Fruit fly (Drosophila melanogaster) whole organism, prepupa: ENCODE data around the gene Pstk.

Experiments used
- CG10631 ChIP-seq: fragments of 200-800 bp; sonication (Bioruptor generic); optimal IDR thresholded peaks from 2 replicates; lab custom pipeline; 2016; ENCODE audit warnings: missing biosample characterization, missing genetic modification characterization
- CG10669 ChIP-seq: fragments of 200-800 bp; sonication (Bioruptor generic); optimal IDR thresholded peaks from 3 replicates; lab custom pipeline; 2018; ENCODE audit warnings: missing biosample characterization, mild to moderate bottlenecking, missing genetic modification characterization, moderate library complexity
- CG11294 ChIP-seq: fragments of 200-800 bp; sonication (Bioruptor generic); IDR thresholded peaks from 2 replicates; pipeline ENCODE4 v1.3.6; 2022; ENCODE audit warnings: missing biosample characterization, missing genetic modification characterization
- CG11762 ChIP-seq: fragments of 200-800 bp; sonication (Bioruptor generic); optimal IDR thresholded peaks from 3 replicates; lab custom pipeline; 2016; ENCODE audit warnings: missing biosample characterization, missing genetic modification characterization; ENCODE audit not compliant: insufficient read depth
- CG15336 ChIP-seq: fragments of 200-800 bp; sonication (Bioruptor generic); IDR thresholded peaks from 2 replicates; pipeline ENCODE4 v1.3.6; 2022; ENCODE audit warnings: missing biosample characterization, missing genetic modification characterization
- CG1621 ChIP-seq: fragments of 200-800 bp; sonication (Bioruptor generic); optimal IDR thresholded peaks from 3 replicates; lab custom pipeline; 2018; ENCODE audit warnings: missing biosample characterization, mild to moderate bottlenecking, missing genetic modification characterization
- CG16779 ChIP-seq: fragments of 200-800 bp; sonication (Bioruptor generic); optimal IDR thresholded peaks from 3 replicates; lab custom pipeline; 2017; ENCODE audit warnings: missing biosample characterization, mild to moderate bottlenecking, missing genetic modification characterization
- CG3032 ChIP-seq: fragments of 200-800 bp; optimal IDR thresholded peaks from 2 replicates; lab custom pipeline; 2019; ENCODE audit warnings: missing biosample characterization, mild to moderate bottlenecking, missing genetic modification characterization, moderate library complexity
- CG32006 ChIP-seq: fragments of 200-800 bp; sonication (Bioruptor generic); optimal IDR thresholded peaks from 3 replicates; lab custom pipeline; 2017; ENCODE audit warnings: missing biosample characterization, mild to moderate bottlenecking, missing genetic modification characterization
- CG4318 ChIP-seq: fragments of 200-800 bp; sonication (Bioruptor generic); optimal IDR thresholded peaks from 3 replicates; lab custom pipeline; 2017; ENCODE audit warnings: missing biosample characterization, mild to moderate bottlenecking, missing genetic modification characterization
- CG6808 ChIP-seq: fragments of 200-800 bp; sonication (Bioruptor generic); optimal IDR thresholded peaks from 3 replicates; lab custom pipeline; 2017; ENCODE audit warnings: missing biosample characterization, missing genetic modification characterization, mild to moderate bottlenecking, moderate library complexity, missing genetic modification reagents
- CG6854 ChIP-seq: fragments of 200-800 bp; sonication (Bioruptor generic); optimal IDR thresholded peaks from 2 replicates; lab custom pipeline; 2017; ENCODE audit warnings: missing biosample characterization, mild to moderate bottlenecking, missing genetic modification characterization
- CG8119 ChIP-seq: fragments of 200-800 bp; sonication (Bioruptor generic); IDR thresholded peaks from 3 replicates; pipeline ENCODE4 v1.3.6; 2022; ENCODE audit warnings: missing biosample characterization, missing genetic modification characterization
- CG8319 ChIP-seq: fragments of 200-800 bp; sonication (Bioruptor generic); optimal IDR thresholded peaks from 3 replicates; lab custom pipeline; 2016; ENCODE audit warnings: missing biosample characterization, missing genetic modification characterization
- CG8632 ChIP-seq: fragments of 200-800 bp; sonication (Bioruptor generic); optimal IDR thresholded peaks from 3 replicates; lab custom pipeline; 2016; ENCODE audit warnings: missing biosample characterization, missing genetic modification characterization
- Eip75B ChIP-seq: fragments of 200-800 bp; sonication (Bioruptor generic); optimal IDR thresholded peaks from 3 replicates; lab custom pipeline; 2016; ENCODE audit warnings: missing biosample characterization, missing genetic modification characterization
- Eip78C ChIP-seq: fragments of 200-800 bp; sonication (Bioruptor generic); peaks from one replicate; lab custom pipeline; 2016; ENCODE audit warnings: missing biosample characterization, missing genetic modification characterization
- Eip93F ChIP-seq: fragments of 200-800 bp; sonication (Bioruptor generic); optimal IDR thresholded peaks from 2 replicates; lab custom pipeline; 2016; ENCODE audit warnings: missing biosample characterization, mild to moderate bottlenecking, missing genetic modification characterization
- Ets96B ChIP-seq: fragments of 200-800 bp; optimal IDR thresholded peaks from 2 replicates; lab custom pipeline; 2019; ENCODE audit warnings: missing biosample characterization, mild to moderate bottlenecking, missing genetic modification characterization, moderate library complexity
- Gug ChIP-seq: fragments of 200-800 bp; sonication (Bioruptor generic); IDR thresholded peaks from 2 replicates; pipeline ENCODE4 v1.3.6; 2022; ENCODE audit warnings: missing biosample characterization, missing genetic modification characterization
- Hr39 ChIP-seq: fragments of 200-800 bp; sonication (Bioruptor generic); optimal IDR thresholded peaks from 2 replicates; lab custom pipeline; 2016; ENCODE audit warnings: missing biosample characterization, missing genetic modification characterization
- Hr4 ChIP-seq: fragments of 200-800 bp; sonication (Bioruptor generic); optimal IDR thresholded peaks from 3 replicates; lab custom pipeline; 2016; ENCODE audit warnings: missing biosample characterization, missing genetic modification characterization
- Met ChIP-seq: fragments of 200-800 bp; sonication (Bioruptor generic); optimal IDR thresholded peaks from 3 replicates; lab custom pipeline; 2016; ENCODE audit warnings: missing biosample characterization, missing genetic modification characterization
- Smox ChIP-seq: fragments of 200-800 bp; sonication (Bioruptor generic); optimal IDR thresholded peaks from 3 replicates; lab custom pipeline; 2016; ENCODE audit warnings: missing biosample characterization, missing genetic modification characterization
- Sox102F ChIP-seq: fragments of 200-800 bp; sonication (Bioruptor generic); optimal IDR thresholded peaks from 2 replicates; lab custom pipeline; 2016; ENCODE audit warnings: missing biosample characterization, mild to moderate bottlenecking, missing genetic modification characterization
- Sox14 ChIP-seq: fragments of 200-800 bp; sonication (Bioruptor generic); optimal IDR thresholded peaks from 3 replicates; lab custom pipeline; 2016; ENCODE audit warnings: missing biosample characterization, missing genetic modification characterization
- achi ChIP-seq: fragments of 200-800 bp; sonication (Bioruptor generic); optimal IDR thresholded peaks from 3 replicates; lab custom pipeline; 2016; ENCODE audit warnings: missing biosample characterization, missing genetic modification characterization
- acj6 ChIP-seq: fragments of 200-800 bp; sonication (Bioruptor generic); optimal IDR thresholded peaks from 3 replicates; lab custom pipeline; 2016; ENCODE audit warnings: missing biosample characterization, missing genetic modification characterization
- dsx ChIP-seq: fragments of 200-800 bp; optimal IDR thresholded peaks from 3 replicates; lab custom pipeline; 2019; ENCODE audit warnings: missing biosample characterization, mild to moderate bottlenecking, missing genetic modification characterization, moderate library complexity; ENCODE audit not compliant: poor library complexity, severe bottlenecking
- eg ChIP-seq: fragments of 200-800 bp; sonication (Bioruptor generic); IDR thresholded peaks from 3 replicates; pipeline ENCODE4 v1.3.6; 2022; ENCODE audit warnings: missing biosample characterization, missing genetic modification characterization
- esn ChIP-seq: fragments of 200-800 bp; sonication (Bioruptor generic); optimal IDR thresholded peaks from 2 replicates; lab custom pipeline; 2016; ENCODE audit warnings: missing biosample characterization, mild to moderate bottlenecking, missing genetic modification characterization, moderate library complexity
- fd59A ChIP-seq: fragments of 200-800 bp; sonication (Bioruptor generic); optimal IDR thresholded peaks from 2 replicates; lab custom pipeline; 2017; ENCODE audit warnings: missing biosample characterization, mild to moderate bottlenecking, missing genetic modification characterization, missing genetic modification reagents
- fd85E ChIP-seq: fragments of 200-800 bp; sonication (Bioruptor generic); optimal IDR thresholded peaks from 3 replicates; lab custom pipeline; 2016; ENCODE audit warnings: missing biosample characterization, missing genetic modification characterization
- fkh ChIP-seq: fragments of 200-800 bp; sonication (Bioruptor generic); optimal IDR thresholded peaks from 3 replicates; lab custom pipeline; 2017; ENCODE audit warnings: missing biosample characterization, mild to moderate bottlenecking, missing genetic modification characterization, moderate library complexity
- lz ChIP-seq: fragments of 200-800 bp; sonication (Bioruptor generic); optimal IDR thresholded peaks from 3 replicates; lab custom pipeline; 2016; ENCODE audit warnings: missing biosample characterization, missing genetic modification characterization
- net ChIP-seq: fragments of 200-800 bp; sonication (Bioruptor generic); optimal IDR thresholded peaks from 3 replicates; lab custom pipeline; 2016; ENCODE audit warnings: missing biosample characterization, missing genetic modification characterization
- pdm3 ChIP-seq: fragments of 200-800 bp; sonication (Bioruptor generic); optimal IDR thresholded peaks from 3 replicates; lab custom pipeline; 2016; ENCODE audit warnings: missing biosample characterization, missing genetic modification characterization
- salr ChIP-seq, 2 experiments: fragments of 200-800 bp; sonication (Bioruptor generic); optimal IDR thresholded peaks; 3 replicates each; lab custom pipeline; 2016 to 2018; ENCODE audit warnings: missing biosample characterization in 2 of 2, missing genetic modification characterization in 2 of 2, mild to moderate bottlenecking in 1 of 2
- ss ChIP-seq, 2 experiments: fragments of 200-800 bp; sonication (Bioruptor generic); optimal IDR thresholded peaks; 2 replicates in 1 of 2; 3 replicates in 1 of 2; lab custom pipeline; 2017 to 2018; ENCODE audit warnings: mild to moderate bottlenecking in 2 of 2, missing biosample characterization in 2 of 2, missing genetic modification characterization in 2 of 2, moderate library complexity in 1 of 2
- svp ChIP-seq: fragments of 200-800 bp; sonication (Bioruptor generic); peaks from one replicate; lab custom pipeline; 2016; ENCODE audit warnings: missing biosample characterization, missing genetic modification characterization
- vri ChIP-seq: fragments of 200-800 bp; sonication (Bioruptor generic); optimal IDR thresholded peaks from 3 replicates; lab custom pipeline; 2016; ENCODE audit warnings: missing biosample characterization, mild to moderate bottlenecking, missing genetic modification characterization

Gene Pstk

dm6 chrX:19637002-19637420, 18.7 kb upstream of the Pstk start (continued):
- TF ChIP-seq eg (peak; percentile 45; the same call in 1 of the 3 replicates), Sox14 (GFP tag; lab: Kevin White, UChicago) (peak; percentile 12)
- TF ChIP-seq, all 60 proteins: peak for 17

- TF ChIP-seq CG1621 (tag; lab: Kevin White, UChicago) = peak; percentile 24
- no peak for TF ChIP-seq CG8319 (GFP tag; lab: Kevin White, UChicago)
- no peak for TF ChIP-seq vri
- TF ChIP-seq net (GFP tag; lab: Kevin White, UChicago) = no peak
- TF ChIP-seq CG32006 (GFP tag; lab: Kevin White, UChicago) = no peak
- TF ChIP-seq esn = no peak
- TF ChIP-seq achi (GFP tag; lab: Kevin White, UChicago) = no peak
- no peak for TF ChIP-seq fd59A (GFP tag; lab: Kevin White, UChicago)
- TF ChIP-seq eg = no peak
- TF ChIP-seq Smox = no peak
- no peak for TF ChIP-seq CG8632 (GFP tag; lab: Kevin White, UChicago)
- TF ChIP-seq Sox14 (GFP tag; lab: Kevin White, UChicago) = peak; percentile 14
- no peak for TF ChIP-seq salr (GFP tag; optimal IDR thresholded peaks at IDR 0.05; lab: Kevin White, UChicago)
- TF ChIP-seq CG16779 (tag; lab: Kevin White, UChicago) = no peak
- no peak for TF ChIP-seq CG10669 (GFP tag; lab: Kevin White, UChicago)
- TF ChIP-seq Eip78C (GFP tag; lab: Kevin White, UChicago) = peak; percentile 63
- no peak for TF ChIP-seq dsx (GFP tag; lab: Kevin White, UChicago)
- TF ChIP-seq fkh = no peak
- no peak for TF ChIP-seq ss (GFP tag; optimal IDR thresholded peaks at IDR 0.05; lab: Kevin White, UChicago)
- TF ChIP-seq fd85E (GFP tag; lab: Kevin White, UChicago) = no peak
- no peak for TF ChIP-seq Eip93F (GFP tag; lab: Kevin White, UChicago)
- no peak for TF ChIP-seq Met
- no peak for TF ChIP-seq CG3032 (tag; lab: Kevin White, UChicago)
- no peak for TF ChIP-seq lz
- peak; percentile 32; the same call in 1 of the 2 replicates for TF ChIP-seq CG15336 (GFP tag; lab: Robert Waterston, UW)
- no peak for TF ChIP-seq svp (GFP tag; lab: Kevin White, UChicago)
- TF ChIP-seq CG11762 = no peak
- TF ChIP-seq CG6808 (GFP tag; lab: Kevin White, UChicago) = no peak
- TF ChIP-seq Sox102F (GFP tag; lab: Kevin White, UChicago) = no peak
- peak; percentile 47; the same call in 2 of the 3 replicates for TF ChIP-seq CG8119 (GFP tag; lab: Robert Waterston, UW)
- peak; percentile 25 for TF ChIP-seq CG6854 (GFP tag; lab: Kevin White, UChicago)
- TF ChIP-seq Eip75B = no peak
- no peak for TF ChIP-seq Gug
- no peak for TF ChIP-seq CG11294 (GFP tag; lab: Robert Waterston, UW)
Measured at dm6 chrX:19631365-19631832, 13.1 kb upstream of the Pstk start.

dm6 chrX:19625405-19625804, 7.1 kb upstream of the Pstk start, which contains the start of gene CG14212:
TSS of gene CG14212 (plus strand) at chrX:19625705.
- TF ChIP-seq Ets96B (tag; lab: Kevin White, UChicago) = no peak
- no peak for TF ChIP-seq eg
- TF ChIP-seq CG10631 (GFP tag; lab: Kevin White, UChicago) = no peak
- TF ChIP-seq CG6808 (GFP tag; lab: Kevin White, UChicago) = no peak
- no peak for TF ChIP-seq achi (GFP tag; lab: Kevin White, UChicago)
- TF ChIP-seq Hr4 = no peak
- TF ChIP-seq Hr39 = no peak
- no peak for TF ChIP-seq fd85E (GFP tag; lab: Kevin White, UChicago)
- no peak for TF ChIP-seq Eip78C (GFP tag; lab: Kevin White, UChicago)
- TF ChIP-seq pdm3 (GFP tag; lab: Kevin White, UChicago) = no peak
- TF ChIP-seq acj6 = no peak
- no peak for TF ChIP-seq CG15336 (GFP tag; lab: Robert Waterston, UW)
- TF ChIP-seq CG4318 = no peak
